Fruit fly (Drosophila melanogaster) whole organism, pupa: ENCODE measurements around the gene mthl2.

Source experiments
- CG10348 ChIP-seq: fragments of 200-800 bp; sonication (Bioruptor generic); IDR thresholded peaks from 2 replicates; pipeline ENCODE4 v1.3.6; 2022; ENCODE audit warnings: missing biosample characterization, missing genetic modification characterization
- CG4496 ChIP-seq: fragments of 200-800 bp; sonication (Bioruptor generic); IDR thresholded peaks from 3 replicates; pipeline ENCODE4 v1.3.6; 2022; ENCODE audit warnings: missing biosample characterization, missing genetic modification characterization
- CG8301 ChIP-seq: fragments of 200-800 bp; sonication (Bioruptor generic); optimal IDR thresholded peaks from 2 replicates; lab custom pipeline; 2018; ENCODE audit warnings: missing biosample characterization, mild to moderate bottlenecking, missing genetic modification characterization

DNA sequence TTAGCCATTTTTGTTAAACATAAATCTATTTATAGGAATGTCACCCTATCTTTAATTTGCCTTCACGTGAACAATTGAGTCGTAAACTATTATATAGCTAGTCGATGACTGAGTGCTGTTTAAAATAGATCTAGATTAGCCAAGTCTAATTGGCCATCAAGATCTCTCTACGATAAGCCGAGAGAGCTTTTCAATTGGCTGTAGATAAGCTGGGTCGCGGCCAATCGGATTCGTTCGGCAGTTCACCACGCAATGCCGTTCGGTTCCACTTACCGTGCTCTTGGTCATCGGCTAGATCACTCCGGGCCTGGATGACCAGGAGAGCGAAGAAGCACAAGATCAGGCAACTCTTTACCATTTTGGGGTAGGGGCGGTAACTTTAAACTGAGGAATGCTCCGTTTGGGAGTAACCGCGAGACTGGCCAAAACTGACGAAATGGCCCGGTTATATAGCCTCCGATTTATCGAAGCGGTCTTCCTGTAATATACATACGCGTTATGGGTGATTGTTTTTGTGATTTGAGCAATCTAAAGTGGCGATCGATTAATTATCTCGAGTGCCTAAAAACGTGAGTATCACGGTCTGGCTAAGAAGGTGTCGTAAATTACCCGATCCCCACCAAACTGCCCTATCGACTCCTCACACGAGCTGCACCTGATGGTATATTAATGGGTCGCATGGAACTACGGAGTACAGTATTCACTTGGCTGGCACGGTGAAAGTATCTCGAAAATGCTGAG is 9.6 kb upstream of the mthl2 start, which contains the start of the genes Alp10 and Alp9:
- TF ChIP-seq CG10348 (no peak), CG4496 (no peak), CG8301 (tag; lab: Kevin White, UChicago) (no peak)
